Fruit fly (Drosophila melanogaster): Measurements from ENCODE around the gene pigs.

pigs gene

dm6 chrX:6633659-6634058 lies 33.8 kb downstream of the pigs start, which contains the start of gene CG14443:
CG14443 (plus strand) TSS chrX:6633959.
- no peak for TF ChIP-seq psq (optimal IDR thresholded peaks at IDR 0.05)
- no peak for TF ChIP-seq insv (optimal IDR thresholded peaks at IDR 0.05)
- no peak for TF ChIP-seq Sin3A (optimal IDR thresholded peaks at IDR 0.05)
- TF ChIP-seq h (optimal IDR thresholded peaks at IDR 0.05) = no peak
- TF ChIP-seq ttk (optimal IDR thresholded peaks at IDR 0.05) = no peak
- no peak for TF ChIP-seq Myc (optimal IDR thresholded peaks at IDR 0.05)

dm6 chrX:6638123-6638522 lies 38.3 kb downstream of the pigs start:
- TF ChIP-seq h (optimal IDR thresholded peaks at IDR 0.05) (no peak), ttk (optimal IDR thresholded peaks at IDR 0.05) (no peak), Sin3A (optimal IDR thresholded peaks at IDR 0.05) (no peak), Myc (optimal IDR thresholded peaks at IDR 0.05) (no peak), psq (optimal IDR thresholded peaks at IDR 0.05) (no peak), insv (optimal IDR thresholded peaks at IDR 0.05) (no peak)

dm6 chrX:6641602-6642001 lies 41.7 kb downstream of the pigs start:
- no peak for TF ChIP-seq h (optimal IDR thresholded peaks at IDR 0.05)
- no peak for TF ChIP-seq ttk (optimal IDR thresholded peaks at IDR 0.05)
- no peak for TF ChIP-seq insv (optimal IDR thresholded peaks at IDR 0.05)
- no peak for TF ChIP-seq Sin3A (optimal IDR thresholded peaks at IDR 0.05)
- TF ChIP-seq psq (optimal IDR thresholded peaks at IDR 0.05) = no peak
- no peak for TF ChIP-seq Myc (optimal IDR thresholded peaks at IDR 0.05)

- TF ChIP-seq ttk (optimal IDR thresholded peaks at IDR 0.05) (no peak), Myc (optimal IDR thresholded peaks at IDR 0.05) (no peak), Sin3A (optimal IDR thresholded peaks at IDR 0.05) (no peak), insv (optimal IDR thresholded peaks at IDR 0.05) (no peak)
Observed at dm6 chrX:6642593-6643257, 42.9 kb downstream of the pigs start.

dm6 chrX:6646846-6647245 lies 47.0 kb downstream of the pigs start:
- no peak for TF ChIP-seq ttk (optimal IDR thresholded peaks at IDR 0.05)
- no peak for TF ChIP-seq Sin3A (optimal IDR thresholded peaks at IDR 0.05)

- TF ChIP-seq h (optimal IDR thresholded peaks at IDR 0.05) = no peak
- no peak for TF ChIP-seq Myc (optimal IDR thresholded peaks at IDR 0.05)
- no peak for TF ChIP-seq psq (optimal IDR thresholded peaks at IDR 0.05)
- TF ChIP-seq Sin3A (optimal IDR thresholded peaks at IDR 0.05) = no peak
- TF ChIP-seq insv (optimal IDR thresholded peaks at IDR 0.05) = no peak
- no peak for TF ChIP-seq ttk (optimal IDR thresholded peaks at IDR 0.05)
Observed at dm6 chrX:6654198-6654831, 54.5 kb downstream of the pigs start, which contains the start of the genes CG3226 and Cdc7. CG3226 (minus strand) TSS chrX:6654248. Cdc7 (plus strand) TSS chrX:6654541.

- TF ChIP-seq h (optimal IDR thresholded peaks at IDR 0.05) (no peak), insv (optimal IDR thresholded peaks at IDR 0.05) (no peak), ttk (optimal IDR thresholded peaks at IDR 0.05) (no peak), Myc (optimal IDR thresholded peaks at IDR 0.05) (no peak), Sin3A (optimal IDR thresholded peaks at IDR 0.05) (no peak), psq (optimal IDR thresholded peaks at IDR 0.05) (no peak)
Observed at dm6 chrX:6656023-6656594, 56.2 kb downstream of the pigs start.

- no peak for TF ChIP-seq ttk (optimal IDR thresholded peaks at IDR 0.05)
- no peak for TF ChIP-seq h (optimal IDR thresholded peaks at IDR 0.05)
- no peak for TF ChIP-seq insv (optimal IDR thresholded peaks at IDR 0.05)
- TF ChIP-seq Sin3A (optimal IDR thresholded peaks at IDR 0.05) = no peak
- TF ChIP-seq Myc (optimal IDR thresholded peaks at IDR 0.05) = no peak
- TF ChIP-seq psq (optimal IDR thresholded peaks at IDR 0.05) = no peak
Observed at dm6 chrX:6656626-6657558, 57.0 kb downstream of the pigs start.

dm6 chrX:6659919-6660318 lies 60.1 kb downstream of the pigs start:
- no peak for TF ChIP-seq insv (optimal IDR thresholded peaks at IDR 0.05)
- TF ChIP-seq psq (optimal IDR thresholded peaks at IDR 0.05) = no peak
- TF ChIP-seq Myc (optimal IDR thresholded peaks at IDR 0.05) = no peak
- no peak for TF ChIP-seq ttk (optimal IDR thresholded peaks at IDR 0.05)
- no peak for TF ChIP-seq h (optimal IDR thresholded peaks at IDR 0.05)
- TF ChIP-seq Sin3A (optimal IDR thresholded peaks at IDR 0.05) = no peak

dm6 chrX:6661392-6661837 lies 61.6 kb downstream of the pigs start, which contains the start of the genes CG3224 and Ctr1A:
CG3224 (minus strand) TSS chrX:6661462.
Ctr1A (plus strand) TSS chrX:6661647.
- TF ChIP-seq Myc (optimal IDR thresholded peaks at IDR 0.05) (no peak), psq (optimal IDR thresholded peaks at IDR 0.05) (no peak), insv (optimal IDR thresholded peaks at IDR 0.05) (no peak), ttk (optimal IDR thresholded peaks at IDR 0.05) (no peak), h (optimal IDR thresholded peaks at IDR 0.05) (no peak), Sin3A (optimal IDR thresholded peaks at IDR 0.05) (no peak)

dm6 chrX:6661880-6662279 lies 62.0 kb downstream of the pigs start:
- TF ChIP-seq ttk (optimal IDR thresholded peaks at IDR 0.05) (no peak), psq (optimal IDR thresholded peaks at IDR 0.05) (no peak)

- no peak for TF ChIP-seq Sin3A (optimal IDR thresholded peaks at IDR 0.05)
- no peak for TF ChIP-seq psq (optimal IDR thresholded peaks at IDR 0.05)
- TF ChIP-seq insv (optimal IDR thresholded peaks at IDR 0.05) = no peak
- no peak for TF ChIP-seq Myc (optimal IDR thresholded peaks at IDR 0.05)
- no peak for TF ChIP-seq ttk (optimal IDR thresholded peaks at IDR 0.05)
- no peak for TF ChIP-seq h (optimal IDR thresholded peaks at IDR 0.05)
Observed at dm6 chrX:6662378-6662777, 62.5 kb downstream of the pigs start.

All from Kc167 (cell line).